Fruit fly (Drosophila melanogaster): Measurements from ENCODE around the gene cad.

- no peak for TF ChIP-seq phol (tag; optimal IDR thresholded peaks at IDR 0.05)
- no peak for TF ChIP-seq Dip2 (GFP tag; IDR thresholded peaks at IDR 0.05)
- TF ChIP-seq lab (GFP tag; optimal IDR thresholded peaks at IDR 0.05), result no peak
Measured at dm6 chr2L:20822489-20823195, 52.1 kb downstream of the cad start, which contains the start of gene CG9331.

Measured in whole organism, embryonic.